Fruit fly (Drosophila melanogaster) whole organism, embryonic: ENCODE measurements around the gene CG46460.
A peak's percentile ranks its signal among the peaks of the same experiment; 100 is the strongest.

Source experiments
- Adf1 ChIP-seq: fragments of 200-800 bp; sonication (Bioruptor generic); IDR thresholded peaks from 2 replicates; pipeline ENCODE4 v1.3.6; 2022; ENCODE audit warnings: missing biosample characterization, missing genetic modification characterization
- Atf-2 ChIP-seq: fragments of 200-800 bp; sonication (Bioruptor generic); optimal IDR thresholded peaks from 2 replicates; lab custom pipeline; 2016; ENCODE audit warnings: missing biosample characterization, missing genetic modification characterization
- B-H2 ChIP-seq: fragments of 200-800 bp; sonication (Bioruptor generic); optimal IDR thresholded peaks from 2 replicates; lab custom pipeline; 2018; ENCODE audit warnings: missing biosample characterization, mild to moderate bottlenecking, missing genetic modification characterization
- Bteb2 ChIP-seq: fragments of 200-800 bp; sonication (Bioruptor generic); optimal IDR thresholded peaks from 2 replicates; lab custom pipeline; 2016; ENCODE audit warnings: missing biosample characterization, missing genetic modification characterization
- CG10543 ChIP-seq: fragments of 200-800 bp; sonication (Bioruptor generic); optimal IDR thresholded peaks from 3 replicates; lab custom pipeline; 2017; ENCODE audit warnings: missing biosample characterization, mild to moderate bottlenecking, missing genetic modification characterization, moderate library complexity
- CG11247 ChIP-seq: fragments of 200-800 bp; sonication (Bioruptor generic); IDR thresholded peaks from 2 replicates; pipeline ENCODE4 v1.3.6; 2022; ENCODE audit warnings: missing biosample characterization, missing genetic modification characterization
- CG12155 ChIP-seq: fragments of 200-800 bp; sonication (Bioruptor generic); optimal IDR thresholded peaks from 3 replicates; lab custom pipeline; 2016; ENCODE audit warnings: missing biosample characterization, missing genetic modification characterization
- CG15514 ChIP-seq: fragments of 200-800 bp; sonication (Bioruptor generic); optimal IDR thresholded peaks from 3 replicates; lab custom pipeline; 2017; ENCODE audit warnings: missing biosample characterization, missing genetic modification characterization, mild to moderate bottlenecking, moderate library complexity, missing genetic modification reagents
- CG15601 ChIP-seq: fragments of 200-800 bp; sonication (Bioruptor generic); optimal IDR thresholded peaks from 3 replicates; lab custom pipeline; 2019; ENCODE audit warnings: missing biosample characterization, mild to moderate bottlenecking, missing genetic modification characterization, moderate library complexity
- CG17328 ChIP-seq: fragments of 200-800 bp; sonication (Bioruptor generic); IDR thresholded peaks from 2 replicates; pipeline ENCODE4 v1.3.6; 2022; ENCODE audit warnings: missing biosample characterization, missing genetic modification characterization
- CG18619 ChIP-seq: fragments of 200-800 bp; sonication (Bioruptor generic); optimal IDR thresholded peaks from 3 replicates; lab custom pipeline; 2017; ENCODE audit warnings: missing biosample characterization, mild to moderate bottlenecking, missing genetic modification characterization
- CG2120 ChIP-seq: fragments of 200-800 bp; sonication (Bioruptor generic); optimal IDR thresholded peaks from 3 replicates; lab custom pipeline; 2016; ENCODE audit warnings: missing biosample characterization, missing genetic modification characterization
- CG33557 ChIP-seq: fragments of 200-800 bp; sonication (Bioruptor generic); optimal IDR thresholded peaks from 2 replicates; lab custom pipeline; 2019; ENCODE audit warnings: missing biosample characterization, mild to moderate bottlenecking, missing genetic modification characterization, moderate library complexity
- CG3847 ChIP-seq: fragments of 200-800 bp; sonication (Bioruptor generic); IDR thresholded peaks from 2 replicates; pipeline ENCODE4 v1.3.6; 2022; ENCODE audit warnings: missing biosample characterization, missing genetic modification characterization
- CG3995 ChIP-seq: fragments of 200-800 bp; sonication (Bioruptor generic); optimal IDR thresholded peaks from 3 replicates; lab custom pipeline; 2016; ENCODE audit warnings: missing biosample characterization, missing genetic modification characterization
- CG5245 ChIP-seq: fragments of 200-800 bp; sonication (Bioruptor generic); optimal IDR thresholded peaks from 3 replicates; lab custom pipeline; 2016; ENCODE audit warnings: missing biosample characterization, missing genetic modification characterization
- CG6689 ChIP-seq: fragments of 200-800 bp; sonication (Bioruptor generic); IDR thresholded peaks from 2 replicates; pipeline ENCODE4 v1.3.6; 2022; ENCODE audit warnings: missing biosample characterization, missing genetic modification characterization
- CG7963 ChIP-seq: fragments of 200-800 bp; sonication (Bioruptor generic); IDR thresholded peaks from 3 replicates; pipeline ENCODE4 v1.3.6; 2022; ENCODE audit warnings: missing biosample characterization, missing genetic modification characterization; ENCODE audit not compliant: partially characterized antibody
- CTCF ChIP-seq: fragments of 200-800 bp; sonication (Bioruptor generic); optimal IDR thresholded peaks from 2 replicates; lab custom pipeline; 2017; ENCODE audit warnings: missing biosample characterization, mild to moderate bottlenecking, missing genetic modification characterization, moderate library complexity
- Dp ChIP-seq: fragments of 200-800 bp; sonication (Bioruptor generic); optimal IDR thresholded peaks from 2 replicates; lab custom pipeline; 2018; ENCODE audit warnings: missing biosample characterization, mild to moderate bottlenecking, missing genetic modification characterization, moderate library complexity
- Drgx ChIP-seq: fragments of 200-800 bp; sonication (Bioruptor generic); IDR thresholded peaks from 2 replicates; pipeline ENCODE4 v1.3.6; 2022; ENCODE audit warnings: missing biosample characterization, missing genetic modification characterization
- Fer2 ChIP-seq: fragments of 200-800 bp; sonication (Bioruptor generic); optimal IDR thresholded peaks from 2 replicates; lab custom pipeline; 2018; ENCODE audit warnings: missing biosample characterization, mild to moderate bottlenecking, missing genetic modification characterization, moderate library complexity
- Hand ChIP-seq: fragments of 200-800 bp; sonication (Bioruptor generic); optimal IDR thresholded peaks from 2 replicates; lab custom pipeline; 2017; ENCODE audit warnings: mild to moderate bottlenecking, missing biosample characterization, missing genetic modification reagents, missing genetic modification characterization
- Hey ChIP-seq: fragments of 200-800 bp; sonication (Bioruptor generic); optimal IDR thresholded peaks from 3 replicates; lab custom pipeline; 2018; ENCODE audit warnings: missing biosample characterization, mild to moderate bottlenecking, missing genetic modification characterization
- HmgZ ChIP-seq: fragments of 200-800 bp; sonication (Bioruptor generic); optimal IDR thresholded peaks from 2 replicates; lab custom pipeline; 2018; ENCODE audit warnings: missing biosample characterization, mild to moderate bottlenecking, missing genetic modification characterization
- Hr39 ChIP-seq: fragments of >200 bp; optimal IDR thresholded peaks from 2 replicates; lab custom pipeline; 2017
- NFAT ChIP-seq: fragments of 200-800 bp; sonication (Bioruptor generic); IDR thresholded peaks from 2 replicates; pipeline ENCODE4 v1.3.6; 2022; ENCODE audit warnings: missing biosample characterization, missing genetic modification characterization
- Nf-YA ChIP-seq: fragments of 200-800 bp; sonication (Bioruptor generic); IDR thresholded peaks from 2 replicates; pipeline ENCODE4 v1.3.6; 2022; ENCODE audit warnings: missing biosample characterization, missing genetic modification characterization
- PHDP ChIP-seq: fragments of 200-800 bp; sonication (Bioruptor generic); optimal IDR thresholded peaks from 3 replicates; lab custom pipeline; 2018; ENCODE audit warnings: missing biosample characterization, mild to moderate bottlenecking, missing genetic modification characterization, moderate library complexity
- ab ChIP-seq: fragments of 200-800 bp; sonication (Bioruptor generic); optimal IDR thresholded peaks from 2 replicates; lab custom pipeline; 2016; ENCODE audit warnings: missing biosample characterization, missing genetic modification characterization
- cas ChIP-seq: fragments of 200-800 bp; sonication (Bioruptor generic); IDR thresholded peaks from 2 replicates; pipeline ENCODE4 v1.3.6; 2022; ENCODE audit warnings: missing biosample characterization, missing genetic modification characterization
- crp ChIP-seq, 2 experiments: fragments of 200-800 bp; sonication (Bioruptor generic); optimal IDR thresholded peaks; 2 replicates in 1 of 2; 3 replicates in 1 of 2; lab custom pipeline; 2017; ENCODE audit warnings: missing biosample characterization in 2 of 2, missing genetic modification characterization in 2 of 2, mild to moderate bottlenecking in 1 of 2, moderate library complexity in 1 of 2
- cwo ChIP-seq: fragments of 200-800 bp; sonication (Bioruptor generic); optimal IDR thresholded peaks from 3 replicates; lab custom pipeline; 2017; ENCODE audit warnings: missing biosample characterization, missing genetic modification characterization, mild to moderate bottlenecking, moderate library complexity, missing genetic modification reagents
- eyg ChIP-seq: fragments of 200-800 bp; sonication (Bioruptor generic); optimal IDR thresholded peaks from 3 replicates; lab custom pipeline; 2016; ENCODE audit warnings: missing biosample characterization, missing genetic modification characterization
- hkb ChIP-seq, 2 experiments: fragments of 200-800 bp in 1 of 2; fragments of >200 bp in 1 of 2; sonication (Bioruptor generic) in 1 of 2; IDR thresholded peaks in 1 of 2; optimal IDR thresholded peaks in 1 of 2; 2 replicates each; pipeline versions ENCODE4 v1.3.6 to Lab custom; 2017 to 2022; ENCODE audit warnings: missing biosample characterization in 1 of 2, missing genetic modification characterization in 1 of 2
- lab ChIP-seq: fragments of 200-800 bp; sonication (Bioruptor generic); optimal IDR thresholded peaks from 3 replicates; lab custom pipeline; 2017; ENCODE audit warnings: missing biosample characterization, missing genetic modification characterization, mild to moderate bottlenecking, moderate library complexity, missing genetic modification reagents
- luna ChIP-seq: fragments of 200-800 bp; sonication (Bioruptor generic); optimal IDR thresholded peaks from 2 replicates; lab custom pipeline; 2016; ENCODE audit warnings: missing biosample characterization, missing genetic modification characterization
- maf-S ChIP-seq: fragments of 200-800 bp; sonication (Bioruptor generic); optimal IDR thresholded peaks from 2 replicates; lab custom pipeline; 2016; ENCODE audit warnings: missing biosample characterization, missing genetic modification characterization
- mirr ChIP-seq: fragments of 200-800 bp; sonication (Bioruptor generic); optimal IDR thresholded peaks from 3 replicates; lab custom pipeline; 2018; ENCODE audit warnings: missing biosample characterization, mild to moderate bottlenecking, missing genetic modification characterization
- nau ChIP-seq: fragments of 200-800 bp; sonication (Bioruptor generic); optimal IDR thresholded peaks from 3 replicates; lab custom pipeline; 2017; ENCODE audit warnings: missing biosample characterization, mild to moderate bottlenecking, missing genetic modification characterization, missing genetic modification reagents
- otp ChIP-seq: fragments of 200-800 bp; sonication (Bioruptor generic); IDR thresholded peaks from 3 replicates; pipeline ENCODE4, ENCODE4 v1.3.6; 2022; ENCODE audit warnings: missing biosample characterization, missing genetic modification characterization
- phol ChIP-seq: fragments of 200-800 bp; sonication (Bioruptor generic); optimal IDR thresholded peaks from 3 replicates; lab custom pipeline; 2018; ENCODE audit warnings: missing biosample characterization, mild to moderate bottlenecking, missing genetic modification characterization, moderate library complexity
- prd ChIP-seq, 3 experiments: fragments of >200 bp in 2 of 3; fragments of 200-800 bp in 1 of 3; sonication (Bioruptor generic) in 1 of 3; optimal IDR thresholded peaks in 2 of 3; IDR thresholded peaks in 1 of 3; 2 replicates in 2 of 3; 3 replicates in 1 of 3; pipeline versions ENCODE4 v1.3.6 to Lab custom; 2017 to 2022; ENCODE audit warnings: missing biosample characterization in 1 of 3, missing genetic modification characterization in 1 of 3
- repo ChIP-seq: fragments of 200-800 bp; sonication (Bioruptor generic); optimal IDR thresholded peaks from 2 replicates; lab custom pipeline; 2016; ENCODE audit warnings: missing biosample characterization, missing genetic modification characterization
- seq ChIP-seq: fragments of 200-800 bp; sonication (Bioruptor generic); IDR thresholded peaks from 2 replicates; pipeline ENCODE4 v1.3.6; 2022; ENCODE audit warnings: missing biosample characterization, missing genetic modification characterization
- shn ChIP-seq: fragments of 200-800 bp; sonication (Bioruptor generic); optimal IDR thresholded peaks from 3 replicates; lab custom pipeline; 2016; ENCODE audit warnings: missing biosample characterization, missing genetic modification characterization
- so ChIP-seq: fragments of 200-800 bp; sonication (Bioruptor generic); IDR thresholded peaks from 3 replicates; pipeline ENCODE4 v1.3.6; 2022; ENCODE audit warnings: missing biosample characterization, missing genetic modification characterization
- stc ChIP-seq: fragments of 200-800 bp; sonication (Bioruptor generic); IDR thresholded peaks from 2 replicates; pipeline ENCODE4 v1.3.6; 2022; ENCODE audit warnings: missing biosample characterization, missing genetic modification characterization
- tio ChIP-seq: fragments of 200-800 bp; sonication (Bioruptor generic); optimal IDR thresholded peaks from 2 replicates; lab custom pipeline; 2017; ENCODE audit warnings: missing biosample characterization, missing genetic modification characterization, inconsistent platforms
- trem ChIP-seq: fragments of 200-800 bp; optimal IDR thresholded peaks from 3 replicates; lab custom pipeline; 2019; ENCODE audit warnings: missing biosample characterization, mild to moderate bottlenecking, missing genetic modification characterization, moderate library complexity

CG46460 gene

dm6 chr3L:4259102-4259558 is 32.0 kb upstream of the CG46460 start, which contains the start of the genes CG15011 and CG1309 (continued):
- TF ChIP-seq CG3995 (GFP tag; lab: Kevin White, UChicago) (peak; percentile 63), CG33557 (GFP tag; lab: Kevin White, UChicago) (peak; percentile 86), Dp (GFP tag; lab: Kevin White, UChicago) (peak; percentile 12), PHDP (tag; lab: Kevin White, UChicago) (peak; percentile 83), otp (GFP tag; lab: Robert Waterston, UW) (peak; percentile 70; the same call in 2 of the 3 replicates), crp (GFP tag; optimal IDR thresholded peaks at IDR 0.05; lab: Kevin White, UChicago) (peak; percentile 72 to 87), Nf-YA (no peak), HmgZ (peak; percentile 94), Drgx (GFP tag; lab: Robert Waterston, UW) (peak; percentile 75), nau (GFP tag; lab: Kevin White, UChicago) (no peak), CG7963 (GFP tag; lab: Robert Waterston, UW) (no peak), CG15514 (peak; percentile 100), luna (GFP tag; lab: Kevin White, UChicago) (peak; percentile 86), trem (tag; lab: Kevin White, UChicago) (peak; percentile 93), B-H2 (GFP tag; lab: Kevin White, UChicago) (peak; percentile 86), CG3847 (GFP tag; lab: Robert Waterston, UW) (peak; percentile 77), Fer2 (tag; lab: Kevin White, UChicago) (peak; percentile 78), phol (tag; lab: Kevin White, UChicago) (peak; percentile 87), CG2120 (GFP tag; lab: Kevin White, UChicago) (peak; percentile 94), so (GFP tag; lab: Robert Waterston, UW) (peak; percentile 73; the same call in 1 of the 3 replicates), CG6689 (GFP tag; lab: Robert Waterston, UW) (peak; percentile 70), Bteb2 (peak; percentile 86), Atf-2 (GFP tag; lab: Kevin White, UChicago) (peak; percentile 84), cas (GFP tag; lab: Robert Waterston, UW) (0 out of 2 replicates have a peak, but pooled peaks have one; percentile 31), CG5245 (GFP tag; lab: Kevin White, UChicago) (peak; percentile 75), CTCF (GFP tag; lab: Kevin White, UChicago) (no peak), ab (peak; percentile 42), Hey (tag; lab: Kevin White, UChicago) (no peak), Adf1 (GFP tag; lab: Robert Waterston, UW) (peak; percentile 59), mirr (GFP tag; lab: Kevin White, UChicago) (peak; percentile 65), Hand (GFP tag; lab: Kevin White, UChicago) (peak; percentile 36), CG12155 (GFP tag; lab: Kevin White, UChicago) (peak; percentile 87), cwo (GFP tag; lab: Kevin White, UChicago) (peak; percentile 35), Hr39 (lab: Kevin White, UChicago) (no peak), CG15601 (tag; lab: Kevin White, UChicago) (peak; percentile 80), maf-S (GFP tag; lab: Kevin White, UChicago) (peak; percentile 87), eyg (GFP tag; lab: Kevin White, UChicago) (peak; percentile 66), shn (GFP tag; lab: Kevin White, UChicago) (peak; percentile 85), lab (peak; percentile 87), seq (GFP tag; lab: Robert Waterston, UW) (peak; percentile 67), tio (GFP tag; lab: Kevin White, UChicago) (no peak), CG11247 (GFP tag; lab: Robert Waterston, UW) (peak; percentile 56; the same call in 1 of the 2 replicates), CG18619 (peak; percentile 74), hkb (optimal IDR thresholded peaks at IDR 0.05; lab: Kevin White, UChicago) (no peak), hkb (GFP tag; IDR thresholded peaks at IDR 0.05; lab: Robert Waterston, UW) (peak; percentile 60; the same call in 1 of the 2 replicates), CG17328 (GFP tag; lab: Robert Waterston, UW) (peak; percentile 77), CG10543 (GFP tag; lab: Kevin White, UChicago) (peak; percentile 87), NFAT (GFP tag; lab: Robert Waterston, UW) (peak; percentile 35; the same call in 1 of the 2 replicates), stc (GFP tag; lab: Robert Waterston, UW) (no peak), repo (peak; percentile 74), prd (optimal IDR thresholded peaks at IDR 0.05; lab: Kevin White, UChicago) (no peak), prd (GFP tag; IDR thresholded peaks at IDR 0.05; lab: Robert Waterston, UW) (peak; percentile 88)
